Worm (Caenorhabditis elegans): ENCODE results near the gene srxa-5.

The srxa-5 gene

DNA sequence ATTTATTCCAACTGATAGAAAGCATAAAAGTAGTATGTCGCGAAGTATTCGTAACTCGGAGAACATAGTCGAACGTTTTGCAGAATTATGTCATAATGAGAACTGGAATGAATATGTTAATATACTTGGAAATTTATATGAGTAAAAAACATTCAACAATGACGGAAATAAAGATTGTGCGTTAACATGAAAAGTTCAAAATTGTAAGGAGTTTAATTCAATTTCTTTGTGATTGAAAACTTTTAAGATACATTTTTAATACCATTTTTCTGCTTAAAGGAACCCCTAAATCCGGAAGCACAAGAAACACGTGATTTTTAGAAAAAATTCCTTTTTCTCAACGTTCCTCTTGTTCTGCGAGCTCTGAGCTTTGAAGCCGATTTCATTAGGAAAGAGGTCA lies 7.2 kb upstream of the srxa-5 start, which contains the start of gene oig-1:
oig-1 (minus strand) TSS at position 101 of the 400 bp plus-strand sequence.
- TF ChIP-seq nhr-237 (tag; optimal IDR thresholded peaks at IDR 0.05): no peak
- no peak for TF ChIP-seq peb-1 (tag; optimal IDR thresholded peaks at IDR 0.05)
- TF ChIP-seq ztf-1 (GFP tag; conservative IDR thresholded peaks at IDR 0.05): no peak
- no peak for TF ChIP-seq egl-27 (tag; optimal IDR thresholded peaks at IDR 0.05)
- TF ChIP-seq zag-1 (tag; optimal IDR thresholded peaks at IDR 0.05): no peak
- TF ChIP-seq aly-2 (tag; optimal IDR thresholded peaks at IDR 0.05): no peak
- no peak for TF ChIP-seq F13H6.1 (tag; optimal IDR thresholded peaks at IDR 0.05)

DNA sequence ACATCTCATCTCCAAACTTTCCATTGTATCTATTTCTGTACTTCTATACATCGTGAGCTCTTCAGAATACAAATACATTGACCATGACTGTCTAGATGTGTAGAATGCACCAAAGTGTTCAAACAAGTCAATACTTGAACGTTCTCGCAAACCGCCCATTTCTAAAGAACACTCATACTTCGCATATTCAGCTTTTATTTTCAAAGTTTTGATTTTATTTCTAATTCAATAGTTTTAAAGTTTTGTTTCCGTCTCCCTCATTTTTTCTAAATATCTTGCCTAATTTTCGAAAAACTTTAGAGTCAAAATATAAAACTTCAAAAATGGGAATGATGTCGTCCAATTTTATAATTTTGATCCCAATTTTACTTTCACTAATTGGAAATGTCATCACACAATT lies 4.8 kb upstream of the srxa-5 start, which contains the start of gene pqn-10:
pqn-10 (plus strand) TSS at position 301 of the 400 bp plus-strand sequence.
- TF ChIP-seq ZK546.5 (tag; optimal IDR thresholded peaks at IDR 0.05) (no peak), nhr-77 (tag; optimal IDR thresholded peaks at IDR 0.05) (no peak)

DNA sequence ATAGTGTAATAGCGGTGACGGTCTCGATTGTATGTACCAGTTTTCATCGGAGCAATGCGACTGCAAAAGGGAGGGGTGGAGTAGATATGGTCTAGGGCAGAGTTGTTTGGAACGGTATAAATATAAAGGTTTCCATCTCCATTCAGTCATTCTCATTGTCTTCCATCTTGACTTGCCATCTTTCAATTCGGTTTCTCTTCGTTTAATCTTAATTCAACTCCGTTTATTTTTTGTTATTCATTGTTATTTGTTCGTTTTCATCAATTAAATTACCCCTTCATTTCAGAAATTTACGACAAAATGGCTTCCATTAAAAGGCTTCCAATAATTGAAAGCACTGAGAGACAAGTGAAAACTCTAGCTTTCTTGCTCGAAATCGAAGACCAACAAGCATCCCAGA lies 1.6 kb upstream of the srxa-5 start, which contains the start of gene C09E7.11:
C09E7.11 (plus strand) TSS at position 301 of the 400 bp plus-strand sequence.
- TF ChIP-seq skn-1 (tag; optimal IDR thresholded peaks at IDR 0.05) (no peak), egl-27 (tag; optimal IDR thresholded peaks at IDR 0.05) (no peak), nhr-23 (tag; optimal IDR thresholded peaks at IDR 0.05) (no peak), fos-1 (tag; optimal IDR thresholded peaks at IDR 0.05) (no peak), nhr-11 (tag; optimal IDR thresholded peaks at IDR 0.05) (no peak), ZK546.5 (tag; optimal IDR thresholded peaks at IDR 0.05) (no peak), elt-1 (tag; optimal IDR thresholded peaks at IDR 0.05) (no peak), lsy-2 (tag; optimal IDR thresholded peaks at IDR 0.05) (no peak), mab-5 (tag; optimal IDR thresholded peaks at IDR 0.05) (no peak), unc-55 (GFP tag; optimal IDR thresholded peaks at IDR 0.05) (no peak), nhr-129 (tag; optimal IDR thresholded peaks at IDR 0.05) (no peak), nhr-21 (tag; optimal IDR thresholded peaks at IDR 0.05) (no peak), unc-39 (tag; optimal IDR thresholded peaks at IDR 0.05) (no peak), crh-2 (tag; optimal IDR thresholded peaks at IDR 0.05) (no peak), lin-39 (tag; optimal IDR thresholded peaks at IDR 0.05) (no peak), lin-11 (tag; optimal IDR thresholded peaks at IDR 0.05) (no peak)

DNA sequence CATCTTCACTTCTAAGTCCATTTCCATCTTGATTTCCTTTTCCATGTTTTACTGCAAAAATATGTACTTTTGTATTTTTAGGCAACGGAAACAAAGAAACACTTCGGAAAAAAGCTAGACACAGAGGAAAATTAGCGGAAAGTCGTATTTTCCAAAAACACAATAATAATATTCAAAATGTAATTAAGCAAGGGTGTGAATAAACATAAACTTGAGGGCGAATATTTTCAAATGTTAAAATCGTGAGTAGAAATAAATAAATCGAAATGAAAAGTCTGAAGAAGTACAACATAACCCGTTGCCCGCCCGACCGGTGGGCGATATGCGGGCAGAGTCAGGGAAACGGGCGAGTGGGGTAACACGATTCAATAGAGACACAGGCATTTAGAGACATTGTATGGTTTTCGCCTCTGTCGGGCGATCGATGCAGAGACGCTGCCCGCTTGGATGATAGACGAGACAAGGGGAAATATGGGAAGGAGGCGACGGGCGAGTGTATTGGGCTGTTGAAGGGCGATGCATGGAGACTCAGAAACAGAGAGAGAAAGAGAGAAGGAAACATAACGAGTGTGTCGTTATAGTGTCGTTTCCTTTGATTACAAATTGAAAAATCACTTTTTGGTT lies 4.3 kb downstream of the srxa-5 start, which contains the start of gene C09E7.4:
C09E7.4 (minus strand) TSS at position 51 of the 624 bp plus-strand sequence.
- no peak for TF ChIP-seq peb-1 (tag; optimal IDR thresholded peaks at IDR 0.05)
- no peak for TF ChIP-seq ztf-11 (tag; optimal IDR thresholded peaks at IDR 0.05)
- no peak for TF ChIP-seq ztf-4 (tag; optimal IDR thresholded peaks at IDR 0.05)
- peak; percentile 20 for TF ChIP-seq crh-2 (tag; optimal IDR thresholded peaks at IDR 0.05)
- TF ChIP-seq egl-27 (tag; optimal IDR thresholded peaks at IDR 0.05): no peak
- TF ChIP-seq nhr-21 (tag; optimal IDR thresholded peaks at IDR 0.05): no peak
- no peak for TF ChIP-seq sma-9 (GFP tag; optimal IDR thresholded peaks at IDR 0.05)
- TF ChIP-seq sma-9 (tag; optimal IDR thresholded peaks at IDR 0.05): no peak
- TF ChIP-seq F13H6.1 (tag; optimal IDR thresholded peaks at IDR 0.05): peak; percentile 45
- TF ChIP-seq nhr-23 (tag; optimal IDR thresholded peaks at IDR 0.05): no peak
- no peak for TF ChIP-seq nhr-77 (tag; optimal IDR thresholded peaks at IDR 0.05)
- peak; percentile 66 for TF ChIP-seq nhr-129 (tag; optimal IDR thresholded peaks at IDR 0.05)
- no peak for TF ChIP-seq alr-1 (tag; optimal IDR thresholded peaks at IDR 0.05)
- no peak for TF ChIP-seq ztf-1 (GFP tag; conservative IDR thresholded peaks at IDR 0.05)
- TF ChIP-seq unc-39 (tag; optimal IDR thresholded peaks at IDR 0.05): no peak
- no peak for TF ChIP-seq elt-1 (tag; optimal IDR thresholded peaks at IDR 0.05)
- no peak for TF ChIP-seq ama-1 (optimal IDR thresholded peaks at IDR 0.05)
- TF ChIP-seq unc-55 (GFP tag; optimal IDR thresholded peaks at IDR 0.05): peak; percentile 53
- TF ChIP-seq zag-1 (tag; optimal IDR thresholded peaks at IDR 0.05): no peak
- TF ChIP-seq nhr-6 (tag; optimal IDR thresholded peaks at IDR 0.05): no peak
- TF ChIP-seq sma-3 (GFP tag; optimal IDR thresholded peaks at IDR 0.05): no peak
- no peak for TF ChIP-seq skn-1 (tag; optimal IDR thresholded peaks at IDR 0.05)
- no peak for TF ChIP-seq mdl-1 (tag; optimal IDR thresholded peaks at IDR 0.05)
- no peak for TF ChIP-seq mab-5 (tag; optimal IDR thresholded peaks at IDR 0.05)
- peak; percentile 22 for TF ChIP-seq lin-11 (tag; optimal IDR thresholded peaks at IDR 0.05)
- TF ChIP-seq nhr-25 (tag; optimal IDR thresholded peaks at IDR 0.05): no peak
- TF ChIP-seq lin-39 (tag; optimal IDR thresholded peaks at IDR 0.05): no peak
- TF ChIP-seq sem-4 (tag; optimal IDR thresholded peaks at IDR 0.05): peak; percentile 48
- TF ChIP-seq lsy-2 (tag; optimal IDR thresholded peaks at IDR 0.05): no peak
- TF ChIP-seq blmp-1 (tag; optimal IDR thresholded peaks at IDR 0.05; ENCODE audit: insufficient read depth): no peak
- TF ChIP-seq Y55F3AM.14 (GFP tag; optimal IDR thresholded peaks at IDR 0.05): no peak
- no peak for TF ChIP-seq snpc-4 (tag; optimal IDR thresholded peaks at IDR 0.05)
- TF ChIP-seq fos-1 (tag; optimal IDR thresholded peaks at IDR 0.05): no peak
- no peak for TF ChIP-seq lin-13 (GFP tag; optimal IDR thresholded peaks at IDR 0.05)
- no peak for TF ChIP-seq unc-62 (GFP tag; optimal IDR thresholded peaks at IDR 0.05)
- TF ChIP-seq C34F6.9 (tag; optimal IDR thresholded peaks at IDR 0.05): peak; percentile 51
- no peak for TF ChIP-seq nhr-11 (tag; optimal IDR thresholded peaks at IDR 0.05)

Measured in whole organism, L2 larva.